Worm (Caenorhabditis elegans) whole organism, L4 larva: Measurements from ENCODE around the gene Y57E12B.4.

Experiments
- D1046.2 ChIP-seq: fragments of 200-800 bp; sonication (Bioruptor generic); IDR thresholded peaks from 2 replicates; pipeline ENCODE4 v1.3.6; 2022; ENCODE audit warnings: missing genetic modification characterization, missing compliant biosample characterization
- F26F4.8 ChIP-seq: fragments of 200-800 bp; sonication (Bioruptor generic); conservative IDR thresholded peaks from 2 replicates; pipeline ENCODE4 v1.3.6; 2022; ENCODE audit warnings: missing genetic modification characterization, missing compliant biosample characterization
- F37D6.2 ChIP-seq: sonication (generic microtip); optimal IDR thresholded peaks from 2 replicates; lab custom pipeline; 2016; ENCODE audit warnings: mild to moderate bottlenecking, missing genetic modification characterization, missing compliant biosample characterization
- F49E8.2 ChIP-seq: sonication (generic microtip); optimal IDR thresholded peaks from 2 replicates; lab custom pipeline; 2016; ENCODE audit warnings: missing compliant biosample characterization, mild to moderate bottlenecking, missing genetic modification characterization, borderline replicate concordance
- R02D3.7 ChIP-seq: fragments of 150-350 bp; sonication (generic microtip); optimal IDR thresholded peaks from 3 replicates; lab custom pipeline; 2014; ENCODE audit warnings: missing biosample characterization, missing genetic modification characterization
- Y105C5A.15 ChIP-seq: fragments of 200-800 bp; sonication (Bioruptor generic); IDR thresholded peaks from 2 replicates; pipeline ENCODE4 v1.3.6; 2022; ENCODE audit warnings: missing genetic modification characterization, missing compliant biosample characterization
- Y5F2A.4 ChIP-seq: fragments of 200-800 bp; sonication (Bioruptor generic); optimal IDR thresholded peaks from 2 replicates; lab custom pipeline; 2018; ENCODE audit warnings: mild to moderate bottlenecking, missing genetic modification characterization, missing compliant biosample characterization
- ZK337.2 ChIP-seq: fragments of 200-800 bp; sonication (Bioruptor generic); IDR thresholded peaks from 2 replicates; pipeline ENCODE4 v1.3.6; 2022; ENCODE audit warnings: missing genetic modification reagents, missing genetic modification characterization, missing compliant biosample characterization
- aha-1 ChIP-seq: fragments of 150-350 bp; peaks from one replicate; lab custom pipeline; 2014; ENCODE audit warnings: missing biosample characterization, missing genetic modification characterization
- arid-1 ChIP-seq: fragments of 200-800 bp; sonication (Bioruptor generic); conservative IDR thresholded peaks from 2 replicates; pipeline ENCODE4 v1.3.6; 2022; ENCODE audit warnings: missing genetic modification reagents, missing genetic modification characterization, missing compliant biosample characterization
- ceh-82 ChIP-seq: sonication (generic microtip); optimal IDR thresholded peaks from 2 replicates; lab custom pipeline; 2017; ENCODE audit warnings: missing biosample characterization, missing genetic modification characterization
- ces-1 ChIP-seq: fragments of 150-350 bp; sonication (generic microtip); optimal IDR thresholded peaks from 4 replicates; lab custom pipeline; 2014; ENCODE audit warnings: missing biosample characterization, missing genetic modification reagents, missing genetic modification characterization
- daf-16 ChIP-seq, 3 experiments: sonication (generic microtip); optimal IDR thresholded peaks; 2 replicates each; lab custom pipeline; 2016 to 2017; ENCODE audit warnings: missing genetic modification characterization in 3 of 3, missing genetic modification reagents in 3 of 3, mild to moderate bottlenecking in 2 of 3, missing compliant biosample characterization in 2 of 3, missing biosample characterization in 1 of 3, moderate library complexity in 1 of 3
- daf-19 ChIP-seq: fragments of 200-800 bp; sonication (Bioruptor generic); conservative IDR thresholded peaks from 2 replicates; pipeline ENCODE4 v1.3.6; 2022; ENCODE audit warnings: missing genetic modification characterization, missing compliant biosample characterization
- dmd-6 ChIP-seq: fragments of 200-800 bp; sonication (Bioruptor generic); IDR thresholded peaks from 2 replicates; pipeline ENCODE4 v1.3.6; 2022; ENCODE audit warnings: missing genetic modification reagents, missing genetic modification characterization, missing compliant biosample characterization
- dmd-8 ChIP-seq: fragments of 200-800 bp; sonication (Bioruptor generic); IDR thresholded peaks from 2 replicates; pipeline ENCODE4 v1.3.6; 2022; ENCODE audit warnings: missing genetic modification characterization, missing compliant biosample characterization
- dpl-1 ChIP-seq: fragments of 150-350 bp; optimal IDR thresholded peaks from 2 replicates; lab custom pipeline; 2014; ENCODE audit warnings: missing biosample characterization, missing genetic modification reagents, missing genetic modification characterization
- egl-27 ChIP-seq: sonication (generic microtip); optimal IDR thresholded peaks from 3 replicates; lab custom pipeline; 2017; ENCODE audit warnings: missing biosample characterization, missing genetic modification reagents, missing genetic modification characterization
- hif-1 ChIP-seq, 2 experiments: sonication (generic microtip); optimal IDR thresholded peaks; 2 replicates each; lab custom pipeline; 2016 to 2017; ENCODE audit warnings: missing compliant biosample characterization in 2 of 2, missing genetic modification characterization in 2 of 2, missing genetic modification reagents in 2 of 2, missing genotype in 2 of 2, mild to moderate bottlenecking in 1 of 2
- hlh-11 ChIP-seq: fragments of 200-800 bp; sonication (Bioruptor generic); optimal IDR thresholded peaks from 2 replicates; lab custom pipeline; 2018; ENCODE audit warnings: mild to moderate bottlenecking, missing genetic modification characterization, missing compliant biosample characterization
- hlh-30 ChIP-seq: sonication (generic microtip); optimal IDR thresholded peaks from 2 replicates; lab custom pipeline; 2017; ENCODE audit warnings: antibody characterized with exemption, mild to moderate bottlenecking, missing genetic modification characterization, missing compliant biosample characterization; ENCODE audit not compliant: insufficient read depth
- lin-13 ChIP-seq: fragments of 150-350 bp; optimal IDR thresholded peaks from 2 replicates; lab custom pipeline; 2014; ENCODE audit warnings: missing biosample characterization, missing genetic modification reagents, missing genetic modification characterization
- lin-39 ChIP-seq: fragments of 150-350 bp; optimal IDR thresholded peaks from 2 replicates; lab custom pipeline; 2014; ENCODE audit warnings: missing biosample characterization, missing genetic modification reagents, missing genetic modification characterization
- mdl-1 ChIP-seq, 2 experiments: fragments of 150-350 bp in 1 of 2; sonication (generic microtip) in 1 of 2; optimal IDR thresholded peaks; 2 replicates each; lab custom pipeline; 2014 to 2017; ENCODE audit warnings: missing biosample characterization in 2 of 2, missing genetic modification characterization in 2 of 2
- mdt-29 ChIP-seq: fragments of 200-800 bp; sonication (Bioruptor generic); IDR thresholded peaks from 2 replicates; pipeline ENCODE4 v1.3.6; 2022; ENCODE audit warnings: missing genetic modification reagents, missing genetic modification characterization, missing compliant biosample characterization
- mep-1 ChIP-seq: fragments of 150-350 bp; sonication (generic microtip); optimal IDR thresholded peaks from 3 replicates; lab custom pipeline; 2014; ENCODE audit warnings: missing biosample characterization, missing genetic modification characterization
- mxl-3 ChIP-seq: fragments of 200-800 bp; sonication (Bioruptor generic); optimal IDR thresholded peaks from 2 replicates; lab custom pipeline; 2018; ENCODE audit warnings: mild to moderate bottlenecking, missing genetic modification characterization, missing compliant biosample characterization
- nhr-48 ChIP-seq: sonication (generic microtip); optimal IDR thresholded peaks from 2 replicates; lab custom pipeline; 2016; ENCODE audit warnings: mild to moderate bottlenecking, missing genetic modification characterization, missing compliant biosample characterization
- nhr-77 ChIP-seq: fragments of 150-350 bp; optimal IDR thresholded peaks from 2 replicates; lab custom pipeline; 2014; ENCODE audit warnings: missing biosample characterization, missing genetic modification characterization
- unc-130 ChIP-seq: sonication (generic microtip); optimal IDR thresholded peaks from 2 replicates; lab custom pipeline; 2016; ENCODE audit warnings: missing genetic modification reagents, missing genetic modification characterization, missing compliant biosample characterization
- unc-62 ChIP-seq, 3 experiments: fragments of 150-350 bp in 1 of 3; sonication (generic microtip); optimal IDR thresholded peaks in 2 of 3; peaks in 1 of 3; 1 replicate in 1 of 3; 2 replicates in 2 of 3; lab custom pipeline; 2014 to 2017; ENCODE audit warnings: missing biosample characterization in 3 of 3, missing genetic modification characterization in 3 of 3, missing genetic modification reagents in 3 of 3, missing genotype in 1 of 3
- vab-7 ChIP-seq: fragments of 200-800 bp; sonication (Bioruptor generic); IDR thresholded peaks from 2 replicates; pipeline ENCODE4 v1.3.6; 2022; ENCODE audit warnings: missing genetic modification reagents, missing genetic modification characterization, missing compliant biosample characterization
- zip-2 ChIP-seq: fragments of 150-350 bp; optimal IDR thresholded peaks from 2 replicates; lab custom pipeline; 2014; ENCODE audit warnings: missing biosample characterization, missing genetic modification characterization

Gene Y57E12B.4

ce11 chrV:6928938-6929337, 18.4 kb downstream of the Y57E12B.4 start, which contains the start of gene unc-68:
Gene unc-68 (minus strand): TSS chrV:6929038.
- TF ChIP-seq aha-1 (tag; lab: Kevin White, UChicago) = peak; percentile 52
- no peak for TF ChIP-seq mdt-29 (GFP tag; lab: Robert Waterston, UW)
- TF ChIP-seq F37D6.2 (tag; lab: Kevin White, UChicago) = no peak
- TF ChIP-seq, all 104 proteins: peak for 1

ce11 chrV:6926633-6927032, 20.7 kb downstream of the Y57E12B.4 start:
- TF ChIP-seq mep-1 (no peak), aha-1 (tag; lab: Kevin White, UChicago) (peak; percentile 53), unc-62 (GFP tag; optimal IDR thresholded peaks at IDR 0.05 in 1 of 2; lab: Kevin White, UChicago) (peak in 1 of 2 experiments; percentile 79), unc-62 (tag; optimal IDR thresholded peaks at IDR 0.05; lab: Kevin White, UChicago) (no peak), F37D6.2 (tag; lab: Kevin White, UChicago) (no peak), Y105C5A.15 (GFP tag; lab: Robert Waterston, UW) (no peak), lin-39 (no peak), arid-1 (no peak)

- no peak for TF ChIP-seq ceh-82
- TF ChIP-seq unc-62 (GFP tag; optimal IDR thresholded peaks at IDR 0.05 in 1 of 2; lab: Kevin White, UChicago) = peak in 1 of 2 experiments; percentile 92
- no peak for TF ChIP-seq unc-62 (tag; optimal IDR thresholded peaks at IDR 0.05; lab: Kevin White, UChicago)
- TF ChIP-seq nhr-77 (tag; lab: Kevin White, UChicago) = no peak
- no peak for TF ChIP-seq R02D3.7 (tag; lab: Kevin White, UChicago)
Observed at ce11 chrV:6919251-6919650, 28.1 kb downstream of the Y57E12B.4 start.

DNA sequence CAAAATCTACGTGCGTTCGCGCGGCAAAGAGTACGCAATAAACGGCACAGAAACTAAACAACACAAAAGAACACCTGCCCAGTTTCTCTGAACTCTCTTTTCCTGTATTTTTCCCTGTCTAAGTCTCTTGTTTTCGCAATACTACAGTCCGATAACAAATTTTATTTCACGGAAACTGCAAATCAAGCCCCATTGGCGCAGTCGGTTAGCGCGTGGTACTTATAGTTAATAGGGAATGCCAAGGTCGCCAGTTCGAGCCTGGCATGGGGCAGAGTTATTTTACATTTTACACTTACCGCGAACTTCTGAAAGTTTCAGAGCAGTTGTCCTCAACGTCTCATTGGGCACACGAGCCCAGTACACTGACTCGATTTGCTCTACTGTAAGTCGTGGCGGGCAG, 30.1 kb downstream of the Y57E12B.4 start:
- TF ChIP-seq mxl-3 (no peak), ces-1 (GFP tag; lab: Kevin White, UChicago) (no peak), vab-7 (GFP tag; lab: Robert Waterston, UW) (0 out of 2 replicates have a peak, but pooled peaks have one; percentile 17), ZK337.2 (GFP tag; lab: Robert Waterston, UW) (no peak), F26F4.8 (0 out of 2 replicates have a peak, but pooled peaks have one; percentile 14), dmd-8 (GFP tag; lab: Robert Waterston, UW) (no peak), unc-62 (GFP tag; optimal IDR thresholded peaks at IDR 0.05 in 1 of 2; lab: Kevin White, UChicago) (peak in 1 of 2 experiments; percentile 38), unc-62 (tag; optimal IDR thresholded peaks at IDR 0.05; lab: Kevin White, UChicago) (no peak), dmd-6 (GFP tag; lab: Robert Waterston, UW) (0 out of 2 replicates have a peak, but pooled peaks have one; percentile 14)

- TF ChIP-seq unc-62 (GFP tag; optimal IDR thresholded peaks at IDR 0.05 in 1 of 2; lab: Kevin White, UChicago) (peak in 1 of 2 experiments; percentile 93), unc-62 (tag; optimal IDR thresholded peaks at IDR 0.05; lab: Kevin White, UChicago) (no peak), lin-13 (no peak), hif-1 (tag; optimal IDR thresholded peaks at IDR 0.05; lab: Kevin White, UChicago) (no peak), F37D6.2 (tag; lab: Kevin White, UChicago) (no peak)
Observed at ce11 chrV:6906435-6906834, 40.9 kb downstream of the Y57E12B.4 start.

ce11 chrV:6901943-6902549, 45.3 kb downstream of the Y57E12B.4 start:
- TF ChIP-seq unc-62 (GFP tag; optimal IDR thresholded peaks at IDR 0.05 in 1 of 2; lab: Kevin White, UChicago) (peak in 1 of 2 experiments; percentile 98), unc-62 (tag; optimal IDR thresholded peaks at IDR 0.05; lab: Kevin White, UChicago) (no peak), Y5F2A.4 (GFP tag; lab: Kevin White, UChicago) (no peak)

ce11 chrV:6900814-6901592, 46.3 kb downstream of the Y57E12B.4 start:
- TF ChIP-seq nhr-77 (tag; lab: Kevin White, UChicago) (no peak), lin-13 (no peak), mdl-1 (tag; optimal IDR thresholded peaks at IDR 0.05; lab: Kevin White, UChicago) (peak in 1 of 2 experiments; percentile 39), daf-16 (GFP tag; optimal IDR thresholded peaks at IDR 0.05; lab: Kevin White, UChicago) (peak in 1 of 2 experiments; percentile 11), daf-16 (tag; optimal IDR thresholded peaks at IDR 0.05; lab: Kevin White, UChicago) (peak; percentile 56), D1046.2 (GFP tag; lab: Robert Waterston, UW) (no peak), zip-2 (tag; lab: Kevin White, UChicago) (no peak), ces-1 (GFP tag; lab: Kevin White, UChicago) (no peak), egl-27 (tag; lab: Kevin White, UChicago) (no peak), unc-130 (GFP tag; lab: Kevin White, UChicago) (no peak), hif-1 (tag; optimal IDR thresholded peaks at IDR 0.05; lab: Kevin White, UChicago) (peak in 1 of 2 experiments; percentile 38), F49E8.2 (tag; lab: Kevin White, UChicago) (no peak), hlh-11 (tag; lab: Kevin White, UChicago) (peak; percentile 34), nhr-48 (tag; lab: Kevin White, UChicago) (peak; percentile 52), hlh-30 (tag; lab: Kevin White, UChicago) (peak; percentile 32), dpl-1 (GFP tag; lab: Kevin White, UChicago) (no peak), daf-19 (GFP tag; lab: Robert Waterston, UW) (no peak)
